Fruit fly (Drosophila melanogaster) whole organism, prepupa: ENCODE measurements around the gene ara.
A peak's percentile ranks its signal among the peaks of the same experiment; 100 is the strongest.

Source experiments
- CG10631 ChIP-seq: fragments of 200-800 bp; sonication (Bioruptor generic); optimal IDR thresholded peaks from 2 replicates; lab custom pipeline; 2016; ENCODE audit warnings: missing biosample characterization, missing genetic modification characterization
- CG10669 ChIP-seq: fragments of 200-800 bp; sonication (Bioruptor generic); optimal IDR thresholded peaks from 3 replicates; lab custom pipeline; 2018; ENCODE audit warnings: missing biosample characterization, mild to moderate bottlenecking, missing genetic modification characterization, moderate library complexity
- CG11294 ChIP-seq: fragments of 200-800 bp; sonication (Bioruptor generic); IDR thresholded peaks from 2 replicates; pipeline ENCODE4 v1.3.6; 2022; ENCODE audit warnings: missing biosample characterization, missing genetic modification characterization
- CG11762 ChIP-seq: fragments of 200-800 bp; sonication (Bioruptor generic); optimal IDR thresholded peaks from 3 replicates; lab custom pipeline; 2016; ENCODE audit warnings: missing biosample characterization, missing genetic modification characterization; ENCODE audit not compliant: insufficient read depth
- CG11902 ChIP-seq: fragments of 200-800 bp; sonication (Bioruptor generic); optimal IDR thresholded peaks from 3 replicates; lab custom pipeline; 2016; ENCODE audit warnings: missing biosample characterization, missing genetic modification characterization
- CG15336 ChIP-seq: fragments of 200-800 bp; sonication (Bioruptor generic); IDR thresholded peaks from 2 replicates; pipeline ENCODE4 v1.3.6; 2022; ENCODE audit warnings: missing biosample characterization, missing genetic modification characterization
- CG1621 ChIP-seq: fragments of 200-800 bp; sonication (Bioruptor generic); optimal IDR thresholded peaks from 3 replicates; lab custom pipeline; 2018; ENCODE audit warnings: missing biosample characterization, mild to moderate bottlenecking, missing genetic modification characterization
- CG16779 ChIP-seq: fragments of 200-800 bp; sonication (Bioruptor generic); optimal IDR thresholded peaks from 3 replicates; lab custom pipeline; 2017; ENCODE audit warnings: missing biosample characterization, mild to moderate bottlenecking, missing genetic modification characterization
- CG3032 ChIP-seq: fragments of 200-800 bp; optimal IDR thresholded peaks from 2 replicates; lab custom pipeline; 2019; ENCODE audit warnings: missing biosample characterization, mild to moderate bottlenecking, missing genetic modification characterization, moderate library complexity
- CG31627 ChIP-seq: fragments of 200-800 bp; sonication (Bioruptor generic); optimal IDR thresholded peaks from 3 replicates; lab custom pipeline; 2016; ENCODE audit warnings: missing biosample characterization, missing genetic modification characterization
- CG32006 ChIP-seq: fragments of 200-800 bp; sonication (Bioruptor generic); optimal IDR thresholded peaks from 3 replicates; lab custom pipeline; 2017; ENCODE audit warnings: missing biosample characterization, mild to moderate bottlenecking, missing genetic modification characterization
- CG34406 ChIP-seq: fragments of 200-800 bp; sonication (Bioruptor generic); optimal IDR thresholded peaks from 3 replicates; lab custom pipeline; 2016; ENCODE audit warnings: missing biosample characterization, missing genetic modification characterization
- CG3919 ChIP-seq: fragments of 200-800 bp; sonication (Bioruptor generic); optimal IDR thresholded peaks from 3 replicates; lab custom pipeline; 2016; ENCODE audit warnings: missing biosample characterization, missing genetic modification characterization
- CG4318 ChIP-seq: fragments of 200-800 bp; sonication (Bioruptor generic); optimal IDR thresholded peaks from 3 replicates; lab custom pipeline; 2017; ENCODE audit warnings: missing biosample characterization, mild to moderate bottlenecking, missing genetic modification characterization
- CG6276 ChIP-seq: fragments of 200-800 bp; sonication (Bioruptor generic); optimal IDR thresholded peaks from 2 replicates; lab custom pipeline; 2017; ENCODE audit warnings: missing biosample characterization, mild to moderate bottlenecking, missing genetic modification characterization
- CG6792 ChIP-seq: fragments of 200-800 bp; sonication (Bioruptor generic); optimal IDR thresholded peaks from 3 replicates; lab custom pipeline; 2016; ENCODE audit warnings: missing biosample characterization, missing genetic modification characterization
- CG7368 ChIP-seq: fragments of 200-800 bp; sonication (Bioruptor generic); optimal IDR thresholded peaks from 3 replicates; lab custom pipeline; 2016; ENCODE audit warnings: missing biosample characterization, missing genetic modification characterization
- CG8119 ChIP-seq: fragments of 200-800 bp; sonication (Bioruptor generic); IDR thresholded peaks from 3 replicates; pipeline ENCODE4 v1.3.6; 2022; ENCODE audit warnings: missing biosample characterization, missing genetic modification characterization
- CG8319 ChIP-seq: fragments of 200-800 bp; sonication (Bioruptor generic); optimal IDR thresholded peaks from 3 replicates; lab custom pipeline; 2016; ENCODE audit warnings: missing biosample characterization, missing genetic modification characterization
- CG9139 ChIP-seq: fragments of 200-800 bp; sonication (Bioruptor generic); optimal IDR thresholded peaks from 3 replicates; lab custom pipeline; 2017; ENCODE audit warnings: missing biosample characterization, mild to moderate bottlenecking, missing genetic modification characterization
- Eip75B ChIP-seq: fragments of 200-800 bp; sonication (Bioruptor generic); optimal IDR thresholded peaks from 3 replicates; lab custom pipeline; 2016; ENCODE audit warnings: missing biosample characterization, missing genetic modification characterization
- Eip78C ChIP-seq: fragments of 200-800 bp; sonication (Bioruptor generic); peaks from one replicate; lab custom pipeline; 2016; ENCODE audit warnings: missing biosample characterization, missing genetic modification characterization
- Eip93F ChIP-seq: fragments of 200-800 bp; sonication (Bioruptor generic); optimal IDR thresholded peaks from 2 replicates; lab custom pipeline; 2016; ENCODE audit warnings: missing biosample characterization, mild to moderate bottlenecking, missing genetic modification characterization
- Ets21C ChIP-seq: fragments of 200-800 bp; sonication (Bioruptor generic); optimal IDR thresholded peaks from 3 replicates; lab custom pipeline; 2016; ENCODE audit warnings: missing biosample characterization, missing genetic modification characterization
- Ets96B ChIP-seq: fragments of 200-800 bp; optimal IDR thresholded peaks from 2 replicates; lab custom pipeline; 2019; ENCODE audit warnings: missing biosample characterization, mild to moderate bottlenecking, missing genetic modification characterization, moderate library complexity
- Gug ChIP-seq: fragments of 200-800 bp; sonication (Bioruptor generic); IDR thresholded peaks from 2 replicates; pipeline ENCODE4 v1.3.6; 2022; ENCODE audit warnings: missing biosample characterization, missing genetic modification characterization
- Hr38 ChIP-seq: sonication (Bioruptor generic); optimal IDR thresholded peaks from 2 replicates; lab custom pipeline; 2016; ENCODE audit warnings: missing biosample characterization, missing genetic modification characterization
- Hr39 ChIP-seq: fragments of 200-800 bp; sonication (Bioruptor generic); optimal IDR thresholded peaks from 2 replicates; lab custom pipeline; 2016; ENCODE audit warnings: missing biosample characterization, missing genetic modification characterization
- Hr4 ChIP-seq: fragments of 200-800 bp; sonication (Bioruptor generic); optimal IDR thresholded peaks from 3 replicates; lab custom pipeline; 2016; ENCODE audit warnings: missing biosample characterization, missing genetic modification characterization
- Lpt ChIP-seq: fragments of 200-800 bp; sonication (Bioruptor generic); optimal IDR thresholded peaks from 3 replicates; lab custom pipeline; 2016; ENCODE audit warnings: missing biosample characterization, missing genetic modification characterization
- Met ChIP-seq: fragments of 200-800 bp; sonication (Bioruptor generic); optimal IDR thresholded peaks from 3 replicates; lab custom pipeline; 2016; ENCODE audit warnings: missing biosample characterization, missing genetic modification characterization
- OdsH ChIP-seq: fragments of 200-800 bp; sonication (Bioruptor generic); optimal IDR thresholded peaks from 3 replicates; lab custom pipeline; 2016; ENCODE audit warnings: missing biosample characterization, missing genetic modification characterization
- Smox ChIP-seq: fragments of 200-800 bp; sonication (Bioruptor generic); optimal IDR thresholded peaks from 3 replicates; lab custom pipeline; 2016; ENCODE audit warnings: missing biosample characterization, missing genetic modification characterization
- Sox102F ChIP-seq: fragments of 200-800 bp; sonication (Bioruptor generic); optimal IDR thresholded peaks from 2 replicates; lab custom pipeline; 2016; ENCODE audit warnings: missing biosample characterization, mild to moderate bottlenecking, missing genetic modification characterization
- Sox14 ChIP-seq: fragments of 200-800 bp; sonication (Bioruptor generic); optimal IDR thresholded peaks from 3 replicates; lab custom pipeline; 2016; ENCODE audit warnings: missing biosample characterization, missing genetic modification characterization
- achi ChIP-seq: fragments of 200-800 bp; sonication (Bioruptor generic); optimal IDR thresholded peaks from 3 replicates; lab custom pipeline; 2016; ENCODE audit warnings: missing biosample characterization, missing genetic modification characterization
- acj6 ChIP-seq: fragments of 200-800 bp; sonication (Bioruptor generic); optimal IDR thresholded peaks from 3 replicates; lab custom pipeline; 2016; ENCODE audit warnings: missing biosample characterization, missing genetic modification characterization
- cyc ChIP-seq: fragments of 200-800 bp; sonication (Bioruptor generic); optimal IDR thresholded peaks from 3 replicates; lab custom pipeline; 2016; ENCODE audit warnings: missing biosample characterization, missing genetic modification characterization
- dac ChIP-seq: fragments of 200-800 bp; sonication (Bioruptor generic); optimal IDR thresholded peaks from 2 replicates; lab custom pipeline; 2017; ENCODE audit warnings: missing biosample characterization, mild to moderate bottlenecking, missing genetic modification characterization
- eg ChIP-seq: fragments of 200-800 bp; sonication (Bioruptor generic); IDR thresholded peaks from 3 replicates; pipeline ENCODE4 v1.3.6; 2022; ENCODE audit warnings: missing biosample characterization, missing genetic modification characterization
- esn ChIP-seq: fragments of 200-800 bp; sonication (Bioruptor generic); optimal IDR thresholded peaks from 2 replicates; lab custom pipeline; 2016; ENCODE audit warnings: missing biosample characterization, mild to moderate bottlenecking, missing genetic modification characterization, moderate library complexity
- fd59A ChIP-seq: fragments of 200-800 bp; sonication (Bioruptor generic); optimal IDR thresholded peaks from 2 replicates; lab custom pipeline; 2017; ENCODE audit warnings: missing biosample characterization, mild to moderate bottlenecking, missing genetic modification characterization, missing genetic modification reagents
- fd85E ChIP-seq: fragments of 200-800 bp; sonication (Bioruptor generic); optimal IDR thresholded peaks from 3 replicates; lab custom pipeline; 2016; ENCODE audit warnings: missing biosample characterization, missing genetic modification characterization
- net ChIP-seq: fragments of 200-800 bp; sonication (Bioruptor generic); optimal IDR thresholded peaks from 3 replicates; lab custom pipeline; 2016; ENCODE audit warnings: missing biosample characterization, missing genetic modification characterization
- pdm3 ChIP-seq: fragments of 200-800 bp; sonication (Bioruptor generic); optimal IDR thresholded peaks from 3 replicates; lab custom pipeline; 2016; ENCODE audit warnings: missing biosample characterization, missing genetic modification characterization
- salr ChIP-seq, 2 experiments: fragments of 200-800 bp; sonication (Bioruptor generic); optimal IDR thresholded peaks; 3 replicates each; lab custom pipeline; 2016 to 2018; ENCODE audit warnings: missing biosample characterization in 2 of 2, missing genetic modification characterization in 2 of 2, mild to moderate bottlenecking in 1 of 2
- ss ChIP-seq, 2 experiments: fragments of 200-800 bp; sonication (Bioruptor generic); optimal IDR thresholded peaks; 2 replicates in 1 of 2; 3 replicates in 1 of 2; lab custom pipeline; 2017 to 2018; ENCODE audit warnings: mild to moderate bottlenecking in 2 of 2, missing biosample characterization in 2 of 2, missing genetic modification characterization in 2 of 2, moderate library complexity in 1 of 2
- svp ChIP-seq: fragments of 200-800 bp; sonication (Bioruptor generic); peaks from one replicate; lab custom pipeline; 2016; ENCODE audit warnings: missing biosample characterization, missing genetic modification characterization
- topi ChIP-seq: fragments of 200-800 bp; sonication (Bioruptor generic); optimal IDR thresholded peaks from 3 replicates; lab custom pipeline; 2016; ENCODE audit warnings: missing biosample characterization, missing genetic modification characterization
- vri ChIP-seq: fragments of 200-800 bp; sonication (Bioruptor generic); optimal IDR thresholded peaks from 3 replicates; lab custom pipeline; 2016; ENCODE audit warnings: missing biosample characterization, mild to moderate bottlenecking, missing genetic modification characterization

ara gene

DNA sequence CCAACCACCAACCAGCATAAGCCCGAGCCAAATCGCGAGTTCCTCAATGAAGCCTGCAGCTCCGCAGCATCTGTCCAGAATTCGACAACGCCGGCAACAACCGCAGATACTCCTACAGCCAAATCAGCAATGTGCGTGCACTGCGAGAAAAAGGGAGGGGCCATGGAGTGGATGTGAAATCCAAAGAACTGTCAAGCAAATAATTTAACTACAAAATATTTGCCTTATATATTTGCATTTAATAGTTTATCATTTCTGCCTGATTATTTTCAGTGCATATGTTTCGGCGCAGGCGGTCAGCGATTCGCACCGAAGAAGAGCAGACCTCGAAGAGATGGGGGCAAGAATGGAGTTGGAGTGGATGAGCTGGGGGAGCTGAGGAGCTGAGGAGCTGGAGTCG lies 28.8 kb upstream of the ara start (continued):
- TF ChIP-seq ss (GFP tag; optimal IDR thresholded peaks at IDR 0.05; lab: Kevin White, UChicago) (peak; percentile 65 to 73), vri (peak; percentile 53), fd85E (GFP tag; lab: Kevin White, UChicago) (no peak), Hr39 (GFP tag; lab: Kevin White, UChicago) (peak; percentile 77), CG16779 (tag; lab: Kevin White, UChicago) (peak; percentile 42), OdsH (GFP tag; lab: Kevin White, UChicago) (peak; percentile 68), CG10631 (GFP tag; lab: Kevin White, UChicago) (peak; percentile 73), CG1621 (tag; lab: Kevin White, UChicago) (peak; percentile 70), fd59A (GFP tag; lab: Kevin White, UChicago) (peak; percentile 67), Lpt (GFP tag; lab: Kevin White, UChicago) (peak; percentile 14), salr (GFP tag; optimal IDR thresholded peaks at IDR 0.05; lab: Kevin White, UChicago) (peak; percentile 43 to 67), CG11762 (GFP tag; lab: Kevin White, UChicago) (peak; percentile 41), Smox (peak; percentile 69), Sox102F (GFP tag; lab: Kevin White, UChicago) (peak; percentile 80), Met (GFP tag; lab: Kevin White, UChicago) (peak; percentile 85), Ets21C (GFP tag; lab: Kevin White, UChicago) (peak; percentile 48), CG8319 (GFP tag; lab: Kevin White, UChicago) (peak; percentile 58), cyc (GFP tag; lab: Kevin White, UChicago) (peak; percentile 69), Gug (GFP tag; lab: Robert Waterston, UW) (peak; percentile 42), CG3032 (tag; lab: Kevin White, UChicago) (peak; percentile 78), CG11902 (peak; percentile 64), CG4318 (peak; percentile 17), CG7368 (GFP tag; lab: Kevin White, UChicago) (peak; percentile 67), eg (peak; percentile 80), net (GFP tag; lab: Kevin White, UChicago) (peak; percentile 55), Hr4 (GFP tag; lab: Kevin White, UChicago) (peak; percentile 63), CG10669 (GFP tag; lab: Kevin White, UChicago) (peak; percentile 82), Sox14 (GFP tag; lab: Kevin White, UChicago) (peak; percentile 77), acj6 (GFP tag; lab: Kevin White, UChicago) (peak; percentile 71), CG32006 (GFP tag; lab: Kevin White, UChicago) (peak; percentile 68), CG11294 (no peak), CG8119 (GFP tag; lab: Robert Waterston, UW) (peak; percentile 69), dac (GFP tag; lab: Kevin White, UChicago) (peak; percentile 17), CG31627 (GFP tag; lab: Kevin White, UChicago) (peak; percentile 81), CG34406 (GFP tag; lab: Kevin White, UChicago) (peak; percentile 69), CG6792 (GFP tag; lab: Kevin White, UChicago) (peak; percentile 76), Eip78C (GFP tag; lab: Kevin White, UChicago) (peak; percentile 93), topi (GFP tag; lab: Kevin White, UChicago) (peak; percentile 81), achi (GFP tag; lab: Kevin White, UChicago) (peak; percentile 75), esn (GFP tag; lab: Kevin White, UChicago) (peak; percentile 83)

DNA sequence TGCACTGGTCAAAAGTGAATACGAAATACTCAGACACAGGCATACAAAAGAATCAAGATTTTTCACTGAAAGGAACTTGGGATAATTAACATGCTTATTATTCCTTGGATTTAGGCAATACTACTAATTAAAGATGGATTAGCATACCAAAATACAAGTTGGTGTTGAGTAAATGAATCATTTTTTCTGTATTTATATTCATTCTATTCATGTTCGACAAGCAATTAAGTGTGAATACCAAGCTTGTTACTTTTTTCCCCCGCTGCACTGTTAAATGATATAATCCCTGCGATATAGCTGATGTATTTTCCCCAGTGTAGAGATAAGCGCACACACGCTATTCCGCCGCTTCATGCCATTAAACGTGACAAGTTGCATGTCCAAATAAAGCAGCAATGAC lies 22.7 kb upstream of the ara start:
- peak; percentile 57 for TF ChIP-seq CG3919 (GFP tag; lab: Kevin White, UChicago)
- TF ChIP-seq CG6276 (GFP tag; lab: Kevin White, UChicago) = no peak
- no peak for TF ChIP-seq Eip93F (GFP tag; lab: Kevin White, UChicago)
- TF ChIP-seq Lpt (GFP tag; lab: Kevin White, UChicago) = no peak
- TF ChIP-seq Hr38 (GFP tag; lab: Kevin White, UChicago) = no peak
- TF ChIP-seq CG10669 (GFP tag; lab: Kevin White, UChicago) = peak; percentile 70
- TF ChIP-seq svp = peak; percentile 97
- TF ChIP-seq Smox = peak; percentile 74
- TF ChIP-seq CG16779 (tag; lab: Kevin White, UChicago) = no peak
- TF ChIP-seq CG11902 = peak; percentile 54
- TF ChIP-seq salr (GFP tag; optimal IDR thresholded peaks at IDR 0.05; lab: Kevin White, UChicago) = peak in 1 of 2 experiments; percentile 12
- TF ChIP-seq Ets96B = peak; percentile 69
- TF ChIP-seq CG1621 (tag; lab: Kevin White, UChicago) = peak; percentile 48
- peak; percentile 69 for TF ChIP-seq Eip75B (GFP tag; lab: Kevin White, UChicago)
- TF ChIP-seq Eip78C (GFP tag; lab: Kevin White, UChicago) = peak; percentile 90
- TF ChIP-seq CG9139 (GFP tag; lab: Kevin White, UChicago) = peak; percentile 5
- TF ChIP-seq CG11294 = no peak
- TF ChIP-seq CG15336 (GFP tag; lab: Robert Waterston, UW) = no peak
- peak; percentile 62 to 63 for TF ChIP-seq ss (GFP tag; optimal IDR thresholded peaks at IDR 0.05; lab: Kevin White, UChicago)
- TF ChIP-seq pdm3 (GFP tag; lab: Kevin White, UChicago) = peak; percentile 67
- TF ChIP-seq CG11762 (GFP tag; lab: Kevin White, UChicago) = peak; percentile 45
- TF ChIP-seq Hr39 (GFP tag; lab: Kevin White, UChicago) = peak; percentile 83
- TF ChIP-seq Sox14 (GFP tag; lab: Kevin White, UChicago) = peak; percentile 74
- peak; percentile 76 for TF ChIP-seq acj6 (GFP tag; lab: Kevin White, UChicago)
